Worm (Caenorhabditis elegans) whole organism, early embryonic: ENCODE measurements around the gene R13D11.10.

Experiments used
- F13C5.2 ChIP-seq: sonication (generic microtip); optimal IDR thresholded peaks from 2 replicates; lab custom pipeline; 2017; ENCODE audit warnings: mild to moderate bottlenecking, missing genetic modification characterization, inconsistent platforms, missing compliant biosample characterization
- aly-1 ChIP-seq: sonication (generic microtip); optimal IDR thresholded peaks from 2 replicates; lab custom pipeline; 2016; ENCODE audit warnings: missing genetic modification characterization, missing compliant biosample characterization
- ama-1 ChIP-seq: fragments of 150-350 bp; optimal IDR thresholded peaks from 2 replicates; lab custom pipeline; 2014
- ceh-13 ChIP-seq: fragments of 200-800 bp; sonication (Bioruptor generic); optimal IDR thresholded peaks from 2 replicates; lab custom pipeline; 2018; ENCODE audit warnings: mild to moderate bottlenecking, missing genetic modification characterization, missing compliant biosample characterization
- ceh-36 ChIP-seq: sonication (generic microtip); optimal IDR thresholded peaks from 2 replicates; lab custom pipeline; 2016; ENCODE audit warnings: missing genetic modification characterization, inconsistent platforms, missing compliant biosample characterization
- flt-1 ChIP-seq: fragments of 200-800 bp; sonication (Bioruptor generic); IDR thresholded peaks from 2 replicates; pipeline ENCODE4 v1.3.6; 2022; ENCODE audit warnings: missing genetic modification characterization, missing compliant biosample characterization
- hmg-4 ChIP-seq: fragments of 200-800 bp; sonication (Bioruptor generic); optimal IDR thresholded peaks from 2 replicates; lab custom pipeline; 2018; ENCODE audit warnings: mild to moderate bottlenecking, missing genetic modification characterization, missing compliant biosample characterization
- hnd-1 ChIP-seq: sonication (generic microtip); optimal IDR thresholded peaks from 2 replicates; lab custom pipeline; 2016; ENCODE audit warnings: missing genetic modification characterization, missing compliant biosample characterization
- pes-1 ChIP-seq: fragments of 200-800 bp; sonication (Bioruptor generic); IDR thresholded peaks from 2 replicates; pipeline ENCODE4 v1.3.6; 2022; ENCODE audit warnings: missing genetic modification reagents, missing genetic modification characterization, missing compliant biosample characterization
- tbx-11 ChIP-seq: fragments of 200-800 bp; sonication (Bioruptor generic); IDR thresholded peaks from 2 replicates; pipeline ENCODE4 v1.3.6; 2022; ENCODE audit warnings: missing genetic modification characterization, missing compliant biosample characterization

DNA sequence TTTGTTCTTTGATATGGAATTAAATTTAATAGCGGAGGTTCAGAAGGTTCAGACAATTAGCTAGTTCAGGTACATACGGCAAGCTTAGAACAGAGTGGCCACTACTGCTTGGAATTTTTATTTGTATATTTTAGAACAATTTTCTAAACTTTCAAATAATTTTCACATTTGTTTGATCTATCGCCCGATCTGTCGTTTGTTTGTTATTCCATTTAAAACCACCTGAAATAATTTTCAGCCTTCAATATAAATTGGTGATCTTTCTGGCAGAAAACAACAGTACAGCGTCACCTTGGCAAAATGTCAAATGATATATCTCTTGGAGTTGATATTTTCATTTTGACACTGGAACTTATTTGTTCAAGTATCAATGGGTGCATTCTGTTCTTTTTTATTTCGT is 1.7 kb upstream of the R13D11.10 start, which contains the start of gene R13D11.3:
- TF ChIP-seq hnd-1 (tag; lab: Kevin White, UChicago) (no peak), F13C5.2 (tag; lab: Kevin White, UChicago) (no peak), ama-1 (lab: Kevin White, UChicago) (no peak), flt-1 (no peak), aly-1 (no peak), hmg-4 (GFP tag; lab: Kevin White, UChicago) (no peak), ceh-36 (tag; lab: Kevin White, UChicago) (no peak), pes-1 (GFP tag; lab: Robert Waterston, UW) (no peak), tbx-11 (GFP tag; lab: Robert Waterston, UW) (no peak), ceh-13 (no peak)
